Fruit fly (Drosophila melanogaster) whole organism, embryonic: ENCODE measurements around the gene kirre.

ENCODE experiments used
- Antp ChIP-seq: fragments of 200-800 bp; sonication (Bioruptor generic); optimal IDR thresholded peaks from 3 replicates; lab custom pipeline; 2016; ENCODE audit warnings: missing biosample characterization, missing genetic modification characterization
- CG10209 ChIP-seq: fragments of 200-800 bp; sonication (Bioruptor generic); optimal IDR thresholded peaks from 3 replicates; lab custom pipeline; 2017; ENCODE audit warnings: missing biosample characterization, mild to moderate bottlenecking, missing genetic modification characterization, missing genetic modification reagents
- CG10462 ChIP-seq: fragments of 200-800 bp; sonication (Bioruptor generic); optimal IDR thresholded peaks from 2 replicates; lab custom pipeline; 2016; ENCODE audit warnings: missing biosample characterization, missing genetic modification characterization
- CG12071 ChIP-seq: fragments of 200-800 bp; sonication (Bioruptor generic); optimal IDR thresholded peaks from 3 replicates; lab custom pipeline; 2018; ENCODE audit warnings: missing biosample characterization, mild to moderate bottlenecking, missing genetic modification characterization
- CG13894 ChIP-seq: fragments of 200-800 bp; sonication (Bioruptor generic); optimal IDR thresholded peaks from 3 replicates; lab custom pipeline; 2018; ENCODE audit warnings: missing biosample characterization, mild to moderate bottlenecking, missing genetic modification characterization, moderate library complexity
- CG14050 ChIP-seq: fragments of 200-800 bp; sonication (Bioruptor generic); IDR thresholded peaks from 3 replicates; pipeline ENCODE4 v1.3.6; 2022; ENCODE audit warnings: missing biosample characterization, missing genetic modification characterization
- CG15073 ChIP-seq: fragments of 200-800 bp; sonication (Bioruptor generic); optimal IDR thresholded peaks from 2 replicates; lab custom pipeline; 2016; ENCODE audit warnings: missing biosample characterization, missing genetic modification characterization
- CG1602 ChIP-seq: fragments of 200-800 bp; sonication (Bioruptor generic); optimal IDR thresholded peaks from 3 replicates; lab custom pipeline; 2016; ENCODE audit warnings: missing biosample characterization, missing genetic modification characterization
- CG30403 ChIP-seq: fragments of 200-800 bp; sonication (Bioruptor generic); optimal IDR thresholded peaks from 3 replicates; lab custom pipeline; 2016; ENCODE audit warnings: missing biosample characterization, missing genetic modification characterization
- CG32767 ChIP-seq: fragments of 200-800 bp; sonication (Bioruptor generic); IDR thresholded peaks from 2 replicates; pipeline ENCODE4 v1.3.6; 2022; ENCODE audit warnings: missing biosample characterization, missing genetic modification characterization
- CG5953 ChIP-seq: fragments of 200-800 bp; sonication (Bioruptor generic); IDR thresholded peaks from 2 replicates; pipeline ENCODE4 v1.3.6; 2022; ENCODE audit warnings: missing biosample characterization, missing genetic modification characterization
- CG6254 ChIP-seq: fragments of 200-800 bp; sonication (Bioruptor generic); optimal IDR thresholded peaks from 3 replicates; lab custom pipeline; 2017; ENCODE audit warnings: mild to moderate bottlenecking, missing biosample characterization, missing genetic modification reagents, missing genetic modification characterization
- CG6854 ChIP-seq: fragments of 200-800 bp; sonication (Bioruptor generic); optimal IDR thresholded peaks from 3 replicates; lab custom pipeline; 2017; ENCODE audit warnings: missing biosample characterization, mild to moderate bottlenecking, missing genetic modification characterization
- CG7556 ChIP-seq: fragments of 200-800 bp; sonication (Bioruptor generic); optimal IDR thresholded peaks from 2 replicates; lab custom pipeline; 2017; ENCODE audit warnings: missing biosample characterization, mild to moderate bottlenecking, missing genetic modification characterization
- CG7839 ChIP-seq: fragments of 200-800 bp; sonication (Bioruptor generic); optimal IDR thresholded peaks from 3 replicates; lab custom pipeline; 2018; ENCODE audit warnings: missing biosample characterization, mild to moderate bottlenecking, missing genetic modification characterization, moderate library complexity
- CG7963 ChIP-seq: fragments of 200-800 bp; sonication (Bioruptor generic); IDR thresholded peaks from 3 replicates; pipeline ENCODE4 v1.3.6; 2022; ENCODE audit warnings: missing biosample characterization, missing genetic modification characterization; ENCODE audit not compliant: partially characterized antibody
- CG8281 ChIP-seq: fragments of 200-800 bp; sonication (Bioruptor generic); optimal IDR thresholded peaks from 2 replicates; lab custom pipeline; 2018; ENCODE audit warnings: missing biosample characterization, mild to moderate bottlenecking, missing genetic modification characterization, moderate library complexity
- CG8290 ChIP-seq, 3 experiments: fragments of 200-800 bp; sonication (Bioruptor generic); optimal IDR thresholded peaks; 2 replicates each; lab custom pipeline; 2016 to 2019; ENCODE audit warnings: missing biosample characterization in 3 of 3, missing genetic modification characterization in 3 of 3, mild to moderate bottlenecking in 2 of 3, moderate library complexity in 1 of 3
- CG8359 ChIP-seq: fragments of 200-800 bp; sonication (Bioruptor generic); optimal IDR thresholded peaks from 2 replicates; lab custom pipeline; 2017; ENCODE audit warnings: missing biosample characterization, mild to moderate bottlenecking, missing genetic modification characterization, borderline replicate concordance
- CoRest ChIP-seq: fragments of 200-800 bp; sonication (Bioruptor generic); optimal IDR thresholded peaks from 3 replicates; lab custom pipeline; 2018; ENCODE audit warnings: missing biosample characterization, mild to moderate bottlenecking, missing genetic modification characterization, moderate library complexity
- ERR ChIP-seq: fragments of 200-800 bp; sonication (Bioruptor generic); optimal IDR thresholded peaks from 2 replicates; lab custom pipeline; 2016; ENCODE audit warnings: missing biosample characterization, missing genetic modification characterization
- Nf-YB ChIP-seq: fragments of 200-800 bp; sonication (Bioruptor generic); optimal IDR thresholded peaks from 3 replicates; lab custom pipeline; 2019; ENCODE audit warnings: missing biosample characterization, mild to moderate bottlenecking, missing genetic modification characterization, moderate library complexity
- Sox100B ChIP-seq: fragments of 200-800 bp; sonication (Bioruptor generic); optimal IDR thresholded peaks from 3 replicates; lab custom pipeline; 2018; ENCODE audit warnings: missing biosample characterization, mild to moderate bottlenecking, missing genetic modification characterization
- ab ChIP-seq: fragments of 200-800 bp; sonication (Bioruptor generic); optimal IDR thresholded peaks from 2 replicates; lab custom pipeline; 2016; ENCODE audit warnings: missing biosample characterization, missing genetic modification characterization
- al ChIP-seq: fragments of 200-800 bp; sonication (Bioruptor generic); IDR thresholded peaks from 2 replicates; pipeline ENCODE4 v1.3.6; 2022; ENCODE audit warnings: missing biosample characterization, missing genetic modification characterization
- ato ChIP-seq: fragments of 200-800 bp; sonication (Bioruptor generic); IDR thresholded peaks from 2 replicates; pipeline ENCODE4 v1.3.6; 2022; ENCODE audit warnings: missing biosample characterization, missing genetic modification characterization; ENCODE audit not compliant: partially characterized antibody
- bsh ChIP-seq, 2 experiments: fragments of 200-800 bp; sonication (Bioruptor generic); optimal IDR thresholded peaks; 2 replicates each; lab custom pipeline; 2017 to 2018; ENCODE audit warnings: mild to moderate bottlenecking in 2 of 2, missing biosample characterization in 2 of 2, missing genetic modification characterization in 2 of 2, moderate library complexity in 1 of 2
- corto ChIP-seq: fragments of 200-800 bp; sonication (Bioruptor generic); optimal IDR thresholded peaks from 2 replicates; lab custom pipeline; 2016; ENCODE audit warnings: missing biosample characterization, mild to moderate bottlenecking, missing genetic modification characterization, moderate library complexity
- cwo ChIP-seq: fragments of 200-800 bp; sonication (Bioruptor generic); optimal IDR thresholded peaks from 3 replicates; lab custom pipeline; 2017; ENCODE audit warnings: missing biosample characterization, missing genetic modification characterization, mild to moderate bottlenecking, moderate library complexity, missing genetic modification reagents
- dmrt99B ChIP-seq: fragments of 200-800 bp; sonication (Bioruptor generic); optimal IDR thresholded peaks from 2 replicates; lab custom pipeline; 2018; ENCODE audit warnings: missing biosample characterization, mild to moderate bottlenecking, missing genetic modification characterization, moderate library complexity
- fu2 ChIP-seq: fragments of 200-800 bp; sonication (Bioruptor generic); optimal IDR thresholded peaks from 2 replicates; lab custom pipeline; 2016; ENCODE audit warnings: missing biosample characterization, missing genetic modification characterization
- gcm2 ChIP-seq: fragments of 200-800 bp; sonication (Bioruptor generic); optimal IDR thresholded peaks from 2 replicates; lab custom pipeline; 2016; ENCODE audit warnings: missing biosample characterization, missing genetic modification characterization
- grn ChIP-seq: fragments of 200-800 bp; sonication (Bioruptor generic); optimal IDR thresholded peaks from 3 replicates; lab custom pipeline; 2017; ENCODE audit warnings: missing biosample characterization, missing genetic modification characterization
- ind ChIP-seq: fragments of 200-800 bp; sonication (Bioruptor generic); optimal IDR thresholded peaks from 3 replicates; lab custom pipeline; 2016; ENCODE audit warnings: missing biosample characterization, missing genetic modification characterization
- kah ChIP-seq: fragments of 200-800 bp; sonication (Bioruptor generic); optimal IDR thresholded peaks from 2 replicates; lab custom pipeline; 2018; ENCODE audit warnings: missing biosample characterization, mild to moderate bottlenecking, missing genetic modification characterization
- kay ChIP-seq: fragments of 200-800 bp; sonication (Bioruptor generic); optimal IDR thresholded peaks from 2 replicates; lab custom pipeline; 2016; ENCODE audit warnings: missing biosample characterization, missing genetic modification characterization
- kni ChIP-seq: fragments of 200-800 bp; sonication (Bioruptor generic); optimal IDR thresholded peaks from 3 replicates; lab custom pipeline; 2017; ENCODE audit warnings: mild to moderate bottlenecking, missing biosample characterization, missing genetic modification reagents, missing genetic modification characterization
- luna ChIP-seq: fragments of 200-800 bp; sonication (Bioruptor generic); optimal IDR thresholded peaks from 2 replicates; lab custom pipeline; 2016; ENCODE audit warnings: missing biosample characterization, missing genetic modification characterization
- mam ChIP-seq: fragments of 200-800 bp; sonication (Bioruptor generic); optimal IDR thresholded peaks from 3 replicates; lab custom pipeline; 2016; ENCODE audit warnings: missing biosample characterization, missing genetic modification characterization
- mirr ChIP-seq: fragments of 200-800 bp; sonication (Bioruptor generic); optimal IDR thresholded peaks from 3 replicates; lab custom pipeline; 2018; ENCODE audit warnings: missing biosample characterization, mild to moderate bottlenecking, missing genetic modification characterization
- pfk ChIP-seq: fragments of 200-800 bp; sonication (Bioruptor generic); optimal IDR thresholded peaks from 2 replicates; lab custom pipeline; 2018; ENCODE audit warnings: missing biosample characterization, mild to moderate bottlenecking, missing genetic modification characterization, moderate library complexity
- pnt ChIP-seq: fragments of 200-800 bp; sonication (Bioruptor generic); optimal IDR thresholded peaks from 3 replicates; lab custom pipeline; 2016; ENCODE audit warnings: missing biosample characterization, missing genetic modification characterization
- sc ChIP-seq, 3 experiments: fragments of >200 bp in 2 of 3; fragments of 200-800 bp in 1 of 3; sonication (Bioruptor generic) in 1 of 3; optimal IDR thresholded peaks; 2 replicates in 2 of 3; 3 replicates in 1 of 3; lab custom pipeline; 2017; ENCODE audit warnings: mild to moderate bottlenecking in 1 of 3, missing biosample characterization in 1 of 3, missing genetic modification characterization in 1 of 3, missing genetic modification reagents in 1 of 3
- shn ChIP-seq: fragments of 200-800 bp; sonication (Bioruptor generic); optimal IDR thresholded peaks from 3 replicates; lab custom pipeline; 2016; ENCODE audit warnings: missing biosample characterization, missing genetic modification characterization
- sisA ChIP-seq: fragments of 200-800 bp; sonication (Bioruptor generic); IDR thresholded peaks from 2 replicates; pipeline ENCODE4 v1.3.6; 2022; ENCODE audit warnings: missing biosample characterization, missing genetic modification characterization
- stwl ChIP-seq: fragments of 200-800 bp; sonication (Bioruptor generic); optimal IDR thresholded peaks from 3 replicates; lab custom pipeline; 2018; ENCODE audit warnings: missing biosample characterization, mild to moderate bottlenecking, missing genetic modification characterization, moderate library complexity
- tgo ChIP-seq: fragments of 200-800 bp; sonication (Bioruptor generic); IDR thresholded peaks from 3 replicates; pipeline ENCODE4 v1.3.6; 2022; ENCODE audit warnings: missing biosample characterization, missing genetic modification characterization
- vnd ChIP-seq: fragments of 200-800 bp; sonication (Bioruptor generic); IDR thresholded peaks from 3 replicates; pipeline ENCODE4 v1.3.6; 2022; ENCODE audit warnings: missing biosample characterization, missing genetic modification characterization; ENCODE audit not compliant: partially characterized antibody
- wdn ChIP-seq: fragments of 200-800 bp; sonication (Bioruptor generic); IDR thresholded peaks from 2 replicates; pipeline ENCODE4 v1.3.6; 2022; ENCODE audit warnings: missing biosample characterization, missing genetic modification characterization

kirre gene

dm6 chrX:2787267-2787666 is 47.1 kb downstream of the kirre start (continued):
- TF ChIP-seq dmrt99B (tag; lab: Kevin White, UChicago): peak; percentile 95
- peak; percentile 79; the same call in 2 of the 3 replicates for TF ChIP-seq tgo
- TF ChIP-seq ato (GFP tag; lab: Robert Waterston, UW): no peak
- no peak for TF ChIP-seq stwl (tag; lab: Kevin White, UChicago)
- peak; percentile 84 for TF ChIP-seq CG32767 (GFP tag; lab: Robert Waterston, UW)
- TF ChIP-seq CG12071 (GFP tag; lab: Kevin White, UChicago): peak; percentile 79
- TF ChIP-seq CG8359 (GFP tag; lab: Kevin White, UChicago): peak; percentile 62
- no peak for TF ChIP-seq grn (GFP tag; lab: Kevin White, UChicago)
- peak; percentile 93 for TF ChIP-seq Sox100B
- TF ChIP-seq CG8290 (GFP tag; optimal IDR thresholded peaks at IDR 0.05; lab: Kevin White, UChicago): peak; percentile 65
- TF ChIP-seq CG8290 (tag; optimal IDR thresholded peaks at IDR 0.05; lab: Kevin White, UChicago): peak in 1 of 2 experiments; percentile 63
- TF ChIP-seq CG7556 (GFP tag; lab: Kevin White, UChicago): peak; percentile 89
- peak; percentile 61 for TF ChIP-seq CG8281 (tag; lab: Kevin White, UChicago)
- no peak for TF ChIP-seq kni
- TF ChIP-seq pnt (GFP tag; lab: Kevin White, UChicago): peak; percentile 77
- no peak for TF ChIP-seq mirr (GFP tag; lab: Kevin White, UChicago)
- peak; percentile 62 for TF ChIP-seq kah (GFP tag; lab: Kevin White, UChicago)
- TF ChIP-seq wdn: no peak; the same call in none of the 2 replicates
- no peak for TF ChIP-seq vnd (GFP tag; lab: Robert Waterston, UW)
- peak; percentile 80 for TF ChIP-seq sisA
- TF ChIP-seq gcm2 (GFP tag; lab: Kevin White, UChicago): peak; percentile 64
- peak; percentile 78 for TF ChIP-seq CG14050 (GFP tag; lab: Robert Waterston, UW)
- TF ChIP-seq sc (optimal IDR thresholded peaks at IDR 0.05; lab: Kevin White, UChicago): no peak
- TF ChIP-seq sc (GFP tag; optimal IDR thresholded peaks at IDR 0.05; lab: Kevin White, UChicago): peak; percentile 70
- TF ChIP-seq CG10209: peak; percentile 90
- peak; percentile 86 for TF ChIP-seq ind
- peak; percentile 77 for TF ChIP-seq CG6254 (GFP tag; lab: Kevin White, UChicago)
- TF ChIP-seq al (GFP tag; lab: Robert Waterston, UW): peak; percentile 72
- TF ChIP-seq CoRest (tag; lab: Kevin White, UChicago): peak; percentile 92
- TF ChIP-seq CG13894 (tag; lab: Kevin White, UChicago): peak; percentile 37
- TF ChIP-seq cwo: peak; percentile 81
- TF ChIP-seq bsh (GFP tag; optimal IDR thresholded peaks at IDR 0.05; lab: Kevin White, UChicago): peak; percentile 76 to 82
- TF ChIP-seq mam (GFP tag; lab: Kevin White, UChicago): peak; percentile 76
- TF ChIP-seq CG1602: peak; percentile 58
- TF ChIP-seq CG30403: peak; percentile 83
- TF ChIP-seq corto (GFP tag; lab: Kevin White, UChicago): no peak
- peak; percentile 70 for TF ChIP-seq CG5953 (GFP tag; lab: Robert Waterston, UW)
- TF ChIP-seq CG6854 (GFP tag; lab: Kevin White, UChicago): peak; percentile 74
- TF ChIP-seq CG10462 (GFP tag; lab: Kevin White, UChicago): peak; percentile 48
- TF ChIP-seq CG15073 (GFP tag; lab: Kevin White, UChicago): peak; percentile 1
- TF ChIP-seq ERR (GFP tag; lab: Kevin White, UChicago): peak; percentile 40
- peak; percentile 64 for TF ChIP-seq kay (GFP tag; lab: Kevin White, UChicago)
- peak; percentile 92 for TF ChIP-seq CG7839 (tag; lab: Kevin White, UChicago)
- TF ChIP-seq Antp (GFP tag; lab: Kevin White, UChicago): peak; percentile 74
- TF ChIP-seq fu2 (GFP tag; lab: Kevin White, UChicago): peak; percentile 44
- TF ChIP-seq Nf-YB (GFP tag; lab: Kevin White, UChicago): peak; percentile 63
- no peak for TF ChIP-seq pfk (GFP tag; lab: Kevin White, UChicago)
- no peak for TF ChIP-seq CG7963
- peak; percentile 69 for TF ChIP-seq shn
- TF ChIP-seq luna (GFP tag; lab: Kevin White, UChicago): peak; percentile 39
- peak; percentile 52 for TF ChIP-seq ab (GFP tag; lab: Kevin White, UChicago)
